Worm (Caenorhabditis elegans) whole organism, L3 larva: Measurements from ENCODE around the gene F13D12.10.

Experiments used
- aly-2 ChIP-seq: fragments of 150-350 bp; optimal IDR thresholded peaks from 2 replicates; lab custom pipeline; 2014; ENCODE audit warnings: missing biosample characterization, missing genetic modification characterization
- ama-1 ChIP-seq: fragments of 150-350 bp; optimal IDR thresholded peaks from 2 replicates; lab custom pipeline; 2018
- ceh-16 ChIP-seq: sonication (generic microtip); optimal IDR thresholded peaks from 2 replicates; lab custom pipeline; 2017; ENCODE audit warnings: missing biosample characterization, missing genetic modification characterization
- ceh-28 ChIP-seq: fragments of 150-350 bp; optimal IDR thresholded peaks from 2 replicates; lab custom pipeline; 2014; ENCODE audit warnings: missing biosample characterization, missing genetic modification reagents, missing genetic modification characterization
- ceh-9 ChIP-seq: sonication (generic microtip); optimal IDR thresholded peaks from 2 replicates; lab custom pipeline; 2018; ENCODE audit warnings: missing biosample characterization, missing genetic modification characterization
- daf-12 ChIP-seq: fragments of 150-350 bp; optimal IDR thresholded peaks from 2 replicates; lab custom pipeline; 2014; ENCODE audit warnings: missing biosample characterization, missing genetic modification reagents, missing genetic modification characterization
- egl-5 ChIP-seq: fragments of 150-350 bp; optimal IDR thresholded peaks from 2 replicates; lab custom pipeline; 2017; ENCODE audit warnings: missing biosample characterization, missing genetic modification reagents, missing genetic modification characterization, inconsistent platforms
- elt-1 ChIP-seq: fragments of 150-350 bp; optimal IDR thresholded peaks from 2 replicates; lab custom pipeline; 2014; ENCODE audit warnings: missing biosample characterization, missing genetic modification characterization
- elt-2 ChIP-seq: sonication (generic microtip); optimal IDR thresholded peaks from 2 replicates; lab custom pipeline; 2016; ENCODE audit warnings: missing genetic modification reagents, mild to moderate bottlenecking, missing genetic modification characterization, missing compliant biosample characterization
- elt-3 ChIP-seq, 3 experiments: fragments of 150-350 bp in 1 of 3; sonication (generic microtip) in 2 of 3; optimal IDR thresholded peaks; 2 replicates in 2 of 3; 4 replicates in 1 of 3; lab custom pipeline; 2014 to 2017; ENCODE audit warnings: missing biosample characterization in 3 of 3, missing genetic modification characterization in 3 of 3
- eor-1 ChIP-seq, 2 experiments: fragments of 150-350 bp; optimal IDR thresholded peaks; 2 replicates each; lab custom pipeline; 2014 to 2018; ENCODE audit warnings: missing biosample characterization in 2 of 2, missing genetic modification characterization in 2 of 2
- fkh-10 ChIP-seq: sonication (generic microtip); optimal IDR thresholded peaks from 2 replicates; lab custom pipeline; 2017; ENCODE audit warnings: missing biosample characterization, missing genetic modification reagents, missing genetic modification characterization
- fkh-2 ChIP-seq: fragments of 150-350 bp; optimal IDR thresholded peaks from 2 replicates; lab custom pipeline; 2014; ENCODE audit warnings: missing biosample characterization, missing genetic modification reagents, missing genetic modification characterization
- fos-1 ChIP-seq: fragments of 150-350 bp; optimal IDR thresholded peaks from 2 replicates; lab custom pipeline; 2014; ENCODE audit warnings: missing biosample characterization, missing genetic modification characterization
- hmg-11 ChIP-seq: sonication (generic microtip); optimal IDR thresholded peaks from 2 replicates; lab custom pipeline; 2016; ENCODE audit warnings: missing genetic modification characterization, missing compliant biosample characterization
- jun-1 ChIP-seq: fragments of 150-350 bp; optimal IDR thresholded peaks from 2 replicates; lab custom pipeline; 2014; ENCODE audit warnings: missing biosample characterization, missing genetic modification reagents, missing genetic modification characterization
- lin-15B ChIP-seq: fragments of 150-350 bp; optimal IDR thresholded peaks from 2 replicates; lab custom pipeline; 2014; ENCODE audit warnings: missing biosample characterization, missing genetic modification characterization
- lin-39 ChIP-seq: fragments of 150-350 bp; optimal IDR thresholded peaks from 2 replicates; lab custom pipeline; 2018; ENCODE audit warnings: missing biosample characterization, missing genetic modification reagents, missing genetic modification characterization
- lsy-12 ChIP-seq: sonication (generic microtip); optimal IDR thresholded peaks from 2 replicates; lab custom pipeline; 2016; ENCODE audit warnings: mild to moderate bottlenecking, missing genetic modification characterization, missing compliant biosample characterization
- mdl-1 ChIP-seq: fragments of 150-350 bp; optimal IDR thresholded peaks from 2 replicates; lab custom pipeline; 2014; ENCODE audit warnings: missing biosample characterization, missing genetic modification characterization
- mml-1 ChIP-seq: fragments of 150-350 bp; sonication (generic microtip); optimal IDR thresholded peaks from 3 replicates; lab custom pipeline; 2014; ENCODE audit warnings: missing biosample characterization, missing genetic modification characterization
- nfya-1 ChIP-seq: sonication (generic microtip); optimal IDR thresholded peaks from 2 replicates; lab custom pipeline; 2017; ENCODE audit warnings: missing genetic modification characterization, mild to moderate bottlenecking, missing compliant biosample characterization, antibody characterized with exemption, moderate library complexity; ENCODE audit not compliant: insufficient read depth
- nhr-11 ChIP-seq: fragments of 150-350 bp; optimal IDR thresholded peaks from 2 replicates; lab custom pipeline; 2014; ENCODE audit warnings: missing biosample characterization, missing genetic modification characterization
- nhr-23 ChIP-seq: fragments of 150-350 bp; optimal IDR thresholded peaks from 2 replicates; lab custom pipeline; 2014; ENCODE audit warnings: missing biosample characterization, missing genetic modification reagents, missing genetic modification characterization
- nhr-25 ChIP-seq: sonication (generic microtip); optimal IDR thresholded peaks from 2 replicates; lab custom pipeline; 2017; ENCODE audit warnings: missing biosample characterization, missing genetic modification characterization
- nhr-43 ChIP-seq: sonication (generic microtip); optimal IDR thresholded peaks from 2 replicates; lab custom pipeline; 2016; ENCODE audit warnings: mild to moderate bottlenecking, missing genetic modification characterization, missing compliant biosample characterization; ENCODE audit not compliant: poor library complexity, severe bottlenecking
- nhr-67 ChIP-seq: fragments of 150-350 bp; optimal IDR thresholded peaks from 2 replicates; lab custom pipeline; 2014; ENCODE audit warnings: missing biosample characterization, missing genetic modification characterization
- nhr-77 ChIP-seq: fragments of 150-350 bp; optimal IDR thresholded peaks from 2 replicates; lab custom pipeline; 2014; ENCODE audit warnings: missing biosample characterization, missing genetic modification characterization
- pha-4 ChIP-seq: fragments of 150-350 bp; optimal IDR thresholded peaks from 2 replicates; lab custom pipeline; 2014; ENCODE audit warnings: missing biosample characterization, missing genetic modification reagents, missing genetic modification characterization
- sea-2 ChIP-seq: fragments of 150-350 bp; sonication (generic microtip); optimal IDR thresholded peaks from 4 replicates; lab custom pipeline; 2014; ENCODE audit warnings: missing biosample characterization, missing genetic modification reagents, missing genetic modification characterization
- skn-1 ChIP-seq: fragments of 150-350 bp; optimal IDR thresholded peaks from 2 replicates; lab custom pipeline; 2014; ENCODE audit warnings: missing biosample characterization, missing genetic modification characterization
- snpc-4 ChIP-seq: fragments of 150-350 bp; optimal IDR thresholded peaks from 2 replicates; lab custom pipeline; 2014; ENCODE audit warnings: missing biosample characterization, missing genetic modification characterization
- tbx-2 ChIP-seq: sonication (generic microtip); optimal IDR thresholded peaks from 2 replicates; lab custom pipeline; 2016; ENCODE audit warnings: mild to moderate bottlenecking, missing genetic modification characterization, missing compliant biosample characterization
- unc-39 ChIP-seq: sonication (generic microtip); optimal IDR thresholded peaks from 4 replicates; lab custom pipeline; 2017; ENCODE audit warnings: missing biosample characterization, missing genetic modification characterization
- unc-62 ChIP-seq: fragments of 150-350 bp; sonication (generic microtip); optimal IDR thresholded peaks from 4 replicates; lab custom pipeline; 2014; ENCODE audit warnings: missing biosample characterization, missing genetic modification reagents, missing genetic modification characterization
- zag-1 ChIP-seq: fragments of 150-350 bp; optimal IDR thresholded peaks from 2 replicates; lab custom pipeline; 2014; ENCODE audit warnings: missing biosample characterization, missing genetic modification characterization
- ztf-11 ChIP-seq: fragments of 150-350 bp; optimal IDR thresholded peaks from 2 replicates; lab custom pipeline; 2014; ENCODE audit warnings: missing biosample characterization, missing genetic modification characterization
- ztf-4 ChIP-seq: fragments of 150-350 bp; optimal IDR thresholded peaks from 2 replicates; lab custom pipeline; 2014; ENCODE audit warnings: missing biosample characterization, missing genetic modification characterization

Gene F13D12.10

ce11 chrII:11759277-11759676, 45.7 kb downstream of the F13D12.10 start, which contains the start of the genes F44E5.4 and F44E5.5:
TSS of gene F44E5.4 (minus strand) at chrII:11759311.
TSS of gene F44E5.5 (plus strand) at chrII:11759662.
- TF ChIP-seq elt-1 (tag; lab: Kevin White, UChicago) (peak; percentile 31), lin-39 (tag; lab: Kevin White, UChicago) (peak; percentile 54), skn-1 (tag; lab: Kevin White, UChicago) (peak; percentile 12), lsy-12 (tag; lab: Kevin White, UChicago) (peak; percentile 98), nhr-11 (tag; lab: Kevin White, UChicago) (peak; percentile 70), lin-15B (tag; lab: Kevin White, UChicago) (peak; percentile 44), fos-1 (tag; lab: Kevin White, UChicago) (peak; percentile 34), eor-1 (tag; optimal IDR thresholded peaks at IDR 0.05; lab: Kevin White, UChicago) (peak in 1 of 2 experiments; percentile 42), fkh-10 (GFP tag; lab: Kevin White, UChicago) (peak; percentile 9), sea-2 (GFP tag; lab: Kevin White, UChicago) (peak; percentile 100), tbx-2 (tag; lab: Kevin White, UChicago) (peak; percentile 90), nfya-1 (tag; lab: Kevin White, UChicago) (peak; percentile 92), mml-1 (tag; lab: Kevin White, UChicago) (peak; percentile 66), nhr-23 (tag; lab: Kevin White, UChicago) (peak; percentile 74), pha-4 (tag; lab: Kevin White, UChicago) (peak; percentile 38), jun-1 (tag; lab: Kevin White, UChicago) (peak; percentile 93), nhr-25 (tag; lab: Kevin White, UChicago) (peak; percentile 61), nhr-43 (tag; lab: Kevin White, UChicago) (peak; percentile 47), elt-2 (tag; lab: Kevin White, UChicago) (peak; percentile 60), ceh-28 (peak; percentile 69)

- TF ChIP-seq fkh-2 (no peak), zag-1 (tag; lab: Kevin White, UChicago) (no peak), pha-4 (tag; lab: Kevin White, UChicago) (peak; percentile 81), ceh-9 (tag; lab: Kevin White, UChicago) (no peak), jun-1 (tag; lab: Kevin White, UChicago) (no peak), eor-1 (tag; optimal IDR thresholded peaks at IDR 0.05; lab: Kevin White, UChicago) (peak in 1 of 2 experiments; percentile 7), fos-1 (tag; lab: Kevin White, UChicago) (peak; percentile 78), egl-5 (tag; lab: Kevin White, UChicago) (no peak), nfya-1 (tag; lab: Kevin White, UChicago) (peak; percentile 48), elt-3 (tag; optimal IDR thresholded peaks at IDR 0.05; lab: Kevin White, UChicago) (peak in 1 of 3 experiments; percentile 81), nhr-23 (tag; lab: Kevin White, UChicago) (no peak), skn-1 (tag; lab: Kevin White, UChicago) (no peak), nhr-25 (tag; lab: Kevin White, UChicago) (peak; percentile 43), unc-39 (no peak), fkh-10 (GFP tag; lab: Kevin White, UChicago) (no peak), ceh-16 (tag; lab: Kevin White, UChicago) (no peak), hmg-11 (tag; lab: Kevin White, UChicago) (no peak), ztf-11 (tag; lab: Kevin White, UChicago) (no peak), mml-1 (tag; lab: Kevin White, UChicago) (no peak), daf-12 (no peak), elt-1 (tag; lab: Kevin White, UChicago) (peak; percentile 13), aly-2 (no peak), ztf-4 (peak; percentile 60), lin-15B (tag; lab: Kevin White, UChicago) (no peak), tbx-2 (tag; lab: Kevin White, UChicago) (peak; percentile 70), ama-1 (lab: Kevin White, UChicago) (peak; percentile 93), mdl-1 (tag; lab: Kevin White, UChicago) (no peak), elt-2 (tag; lab: Kevin White, UChicago) (peak; percentile 37)
- TF ChIP-seq, all 47 proteins: peak for 11
These were observed 48.4 kb downstream of the F13D12.10 start for ce11 chrII:11761806-11762512.

ce11 chrII:11765506-11766152, 52.0 kb downstream of the F13D12.10 start:
- no peak for TF ChIP-seq pha-4 (tag; lab: Kevin White, UChicago)
- no peak for TF ChIP-seq elt-2 (tag; lab: Kevin White, UChicago)
- no peak for TF ChIP-seq eor-1 (tag; optimal IDR thresholded peaks at IDR 0.05; lab: Kevin White, UChicago)
- no peak for TF ChIP-seq elt-1 (tag; lab: Kevin White, UChicago)
- no peak for TF ChIP-seq nhr-67 (tag; lab: Kevin White, UChicago)
- TF ChIP-seq sea-2 (GFP tag; lab: Kevin White, UChicago), result no peak
- TF ChIP-seq fos-1 (tag; lab: Kevin White, UChicago), result no peak
- TF ChIP-seq nhr-23 (tag; lab: Kevin White, UChicago), result no peak
- TF ChIP-seq nfya-1 (tag; lab: Kevin White, UChicago), result no peak
- no peak for TF ChIP-seq mdl-1 (tag; lab: Kevin White, UChicago)
- TF ChIP-seq fkh-10 (GFP tag; lab: Kevin White, UChicago), result no peak
- no peak for TF ChIP-seq ceh-16 (tag; lab: Kevin White, UChicago)
- TF ChIP-seq nhr-77 (tag; lab: Kevin White, UChicago), result no peak
- no peak for TF ChIP-seq snpc-4 (tag; lab: Kevin White, UChicago)
- no peak for TF ChIP-seq unc-62 (GFP tag; lab: Kevin White, UChicago)
- TF ChIP-seq egl-5 (tag; lab: Kevin White, UChicago), result no peak
- TF ChIP-seq, all 47 proteins: peak for 0
